Fruit fly (Drosophila melanogaster): ENCODE results near the gene Cdk12.
A peak's percentile ranks its signal among the peaks of the same experiment; 100 is the strongest.

The Cdk12 gene

dm6 chr3L:21479636-21480035 is 36.5 kb upstream of the Cdk12 start (continued):
- no peak for TF ChIP-seq jigr1 (GFP tag; IDR thresholded peaks at IDR 0.05)
- TF ChIP-seq pnt (GFP tag; optimal IDR thresholded peaks at IDR 0.05) = no peak
- no peak for TF ChIP-seq CG30020 (tag; optimal IDR thresholded peaks at IDR 0.05)
- no peak for TF ChIP-seq hbn (GFP tag; IDR thresholded peaks at IDR 0.05; ENCODE audit: partially characterized antibody)
- 0 out of 2 replicates have a peak, but pooled peaks have one; percentile 14 for TF ChIP-seq CG32532 (GFP tag; IDR thresholded peaks at IDR 0.05)
- TF ChIP-seq Trl (optimal IDR thresholded peaks at IDR 0.05) = peak; percentile 72 to 86
- TF ChIP-seq Trl (GFP tag; optimal IDR thresholded peaks at IDR 0.05) = peak; percentile 41
- no peak for TF ChIP-seq Rx (GFP tag; IDR thresholded peaks at IDR 0.05)
- no peak for TF ChIP-seq CG7556 (GFP tag; optimal IDR thresholded peaks at IDR 0.05)
- peak; percentile 41 for TF ChIP-seq kah (GFP tag; optimal IDR thresholded peaks at IDR 0.05)
- TF ChIP-seq CG8089 (GFP tag; optimal IDR thresholded peaks at IDR 0.05) = peak; percentile 43
- TF ChIP-seq nmo (GFP tag; optimal IDR thresholded peaks at IDR 0.05) = peak; percentile 33
- TF ChIP-seq dmrt99B (tag; optimal IDR thresholded peaks at IDR 0.05) = peak; percentile 51
- peak; percentile 89 for TF ChIP-seq CG1832 (GFP tag; optimal IDR thresholded peaks at IDR 0.05)
- peak; percentile 17; the same call in 2 of the 3 replicates for TF ChIP-seq croc (GFP tag; conservative IDR thresholded peaks at IDR 0.05)
- TF ChIP-seq CG18262 (tag; optimal IDR thresholded peaks at IDR 0.05) = peak; percentile 19
- peak; percentile 67 for TF ChIP-seq kni (GFP tag; optimal IDR thresholded peaks at IDR 0.05)
- peak; percentile 41 for TF ChIP-seq CG6254 (GFP tag; optimal IDR thresholded peaks at IDR 0.05)
- no peak for TF ChIP-seq CG13624 (GFP tag; optimal IDR thresholded peaks at IDR 0.05)
- no peak for TF ChIP-seq CG8290 (GFP tag; optimal IDR thresholded peaks at IDR 0.05)
- peak in 1 of 2 experiments; percentile 24 for TF ChIP-seq CG8290 (tag; optimal IDR thresholded peaks at IDR 0.05)
- peak; percentile 23 for TF ChIP-seq Ets65A (GFP tag)
- TF ChIP-seq crc (GFP tag; optimal IDR thresholded peaks at IDR 0.05) = no peak
- no peak for TF ChIP-seq eve (GFP tag; optimal IDR thresholded peaks at IDR 0.05)
- TF ChIP-seq aop (GFP tag; IDR thresholded peaks at IDR 0.05) = peak; percentile 67
- peak; percentile 43; the same call in 1 of the 2 replicates for TF ChIP-seq Drgx (GFP tag; IDR thresholded peaks at IDR 0.05)
- TF ChIP-seq CG17328 (GFP tag; IDR thresholded peaks at IDR 0.05) = peak; percentile 78
- peak; percentile 86 for TF ChIP-seq Nf-YA (GFP tag; IDR thresholded peaks at IDR 0.05)
- TF ChIP-seq CG17186 (GFP tag; optimal IDR thresholded peaks at IDR 0.05) = peak; percentile 51
- no peak for TF ChIP-seq Aef1 (GFP tag; IDR thresholded peaks at IDR 0.05)
- peak; percentile 36; the same call in 1 of the 2 replicates for TF ChIP-seq CG32772 (GFP tag; IDR thresholded peaks at IDR 0.05)
- no peak for TF ChIP-seq row (GFP tag; IDR thresholded peaks at IDR 0.05)
- peak; percentile 49 for TF ChIP-seq CG8388 (GFP tag; optimal IDR thresholded peaks at IDR 0.05)
- 0 out of 3 replicates have a peak, but pooled peaks have one; percentile 11 for TF ChIP-seq Mrtf (GFP tag; IDR thresholded peaks at IDR 0.05)
- TF ChIP-seq Ravus (GFP tag; IDR thresholded peaks at IDR 0.05) = no peak
- peak; percentile 51 for TF ChIP-seq CG17829 (tag; optimal IDR thresholded peaks at IDR 0.05)
- peak; percentile 62 for TF ChIP-seq onecut (GFP tag; IDR thresholded peaks at IDR 0.05)
- TF ChIP-seq CG10321 (GFP tag; IDR thresholded peaks at IDR 0.05) = peak; percentile 92
- TF ChIP-seq CG1792 (GFP tag; optimal IDR thresholded peaks at IDR 0.05) = no peak
- no peak for TF ChIP-seq CG10267 (tag; optimal IDR thresholded peaks at IDR 0.05)
- no peak for TF ChIP-seq CG15696 (tag; optimal IDR thresholded peaks at IDR 0.05)
- peak; percentile 56 for TF ChIP-seq CG31365 (tag; optimal IDR thresholded peaks at IDR 0.05)
- TF ChIP-seq tll (GFP tag; optimal IDR thresholded peaks at IDR 0.05) = peak in 1 of 2 experiments; percentile 43
- TF ChIP-seq CG14014 (GFP tag; IDR thresholded peaks at IDR 0.05) = no peak
- TF ChIP-seq CG16779 (GFP tag; IDR thresholded peaks at IDR 0.05) = no peak
- peak; percentile 16; the same call in 1 of the 2 replicates for TF ChIP-seq peb (GFP tag; IDR thresholded peaks at IDR 0.05)
- TF ChIP-seq CG1603 (tag; optimal IDR thresholded peaks at IDR 0.05) = peak; percentile 63
- TF ChIP-seq sqz (GFP tag; optimal IDR thresholded peaks at IDR 0.05) = peak; percentile 66
- peak; percentile 83 for TF ChIP-seq D (optimal IDR thresholded peaks at IDR 0.05)
- TF ChIP-seq D (GFP tag; optimal IDR thresholded peaks at IDR 0.05) = peak; percentile 40
- peak; percentile 65 for TF ChIP-seq wek (GFP tag; optimal IDR thresholded peaks at IDR 0.05)
- TF ChIP-seq zen (tag; optimal IDR thresholded peaks at IDR 0.05) = no peak

Measured in whole organism, embryonic.